Fruit fly (Drosophila melanogaster): ENCODE results near the gene Taf2.
A peak's percentile ranks its signal among the peaks of the same experiment; 100 is the strongest.

Gene Taf2

DNA sequence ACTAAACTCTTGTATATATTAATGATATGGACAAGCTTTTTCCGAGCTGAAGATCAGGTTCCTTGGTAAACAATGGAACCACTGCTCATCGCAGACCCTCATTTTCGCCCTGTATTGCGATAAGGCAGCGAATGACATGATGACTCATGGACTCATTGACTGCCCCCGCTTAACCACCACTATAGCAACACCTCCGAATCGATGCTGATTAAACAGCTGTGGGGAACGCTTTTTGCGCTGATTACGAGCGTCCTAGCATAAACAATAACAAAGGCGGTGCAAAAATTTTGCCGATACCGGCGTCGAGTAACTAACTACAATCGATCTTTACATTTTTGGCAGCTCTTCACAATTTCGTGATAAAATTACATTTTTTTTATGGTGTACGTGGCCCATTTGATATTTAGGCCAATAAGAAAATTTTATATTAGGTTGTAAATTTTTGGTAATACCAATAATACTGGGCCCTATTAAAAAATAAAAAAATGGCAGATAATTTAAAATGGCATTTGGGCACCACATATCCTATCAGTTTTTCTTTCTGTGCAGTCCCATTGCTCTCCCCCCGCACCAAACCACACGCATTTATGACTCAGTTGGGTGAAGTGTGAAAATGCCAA lies 8.8 kb upstream of the Taf2 start (continued):
- TF ChIP-seq Ets96B (tag; optimal IDR thresholded peaks at IDR 0.05): peak; percentile 30
- peak; percentile 34 for TF ChIP-seq CG8632 (GFP tag; optimal IDR thresholded peaks at IDR 0.05)
- peak; percentile 48 for TF ChIP-seq Hr39 (GFP tag; optimal IDR thresholded peaks at IDR 0.05)
- TF ChIP-seq CG10669 (GFP tag; optimal IDR thresholded peaks at IDR 0.05): peak; percentile 31
- peak; percentile 57 for TF ChIP-seq Eip75B (GFP tag; optimal IDR thresholded peaks at IDR 0.05)
- TF ChIP-seq pdm3 (GFP tag; optimal IDR thresholded peaks at IDR 0.05): peak; percentile 51
- peak; percentile 53 for TF ChIP-seq OdsH (GFP tag; optimal IDR thresholded peaks at IDR 0.05)
- TF ChIP-seq CG7368 (GFP tag; optimal IDR thresholded peaks at IDR 0.05): no peak
- TF ChIP-seq spab (GFP tag; optimal IDR thresholded peaks at IDR 0.05): peak; percentile 0
- TF ChIP-seq CG6792 (GFP tag; optimal IDR thresholded peaks at IDR 0.05): peak; percentile 36
- TF ChIP-seq CG15336 (GFP tag; IDR thresholded peaks at IDR 0.05): no peak
- no peak for TF ChIP-seq dsx (GFP tag; optimal IDR thresholded peaks at IDR 0.05; ENCODE audit: poor library complexity, severe bottlenecking)
- no peak for TF ChIP-seq fd85E (GFP tag; optimal IDR thresholded peaks at IDR 0.05)
- no peak for TF ChIP-seq CG3032 (tag; optimal IDR thresholded peaks at IDR 0.05)
- no peak for TF ChIP-seq CG8319 (GFP tag; optimal IDR thresholded peaks at IDR 0.05)
- TF ChIP-seq CG3919 (GFP tag; optimal IDR thresholded peaks at IDR 0.05): peak; percentile 60
- TF ChIP-seq CG10631 (GFP tag; optimal IDR thresholded peaks at IDR 0.05): peak; percentile 40
- TF ChIP-seq cyc (GFP tag; optimal IDR thresholded peaks at IDR 0.05): peak; percentile 20
- peak; percentile 41 for TF ChIP-seq Smox (GFP tag; optimal IDR thresholded peaks at IDR 0.05)
- no peak for TF ChIP-seq Lpt (GFP tag; optimal IDR thresholded peaks at IDR 0.05)
- no peak for TF ChIP-seq CG1621 (tag; optimal IDR thresholded peaks at IDR 0.05)
- TF ChIP-seq CG6808 (GFP tag; optimal IDR thresholded peaks at IDR 0.05): no peak
- peak; percentile 54 for TF ChIP-seq CG32006 (GFP tag; optimal IDR thresholded peaks at IDR 0.05)
- no peak for TF ChIP-seq CG11294 (GFP tag; IDR thresholded peaks at IDR 0.05)
- TF ChIP-seq esn (GFP tag; optimal IDR thresholded peaks at IDR 0.05): peak; percentile 61
- TF ChIP-seq ss (GFP tag; optimal IDR thresholded peaks at IDR 0.05): no peak
- peak; percentile 51 for TF ChIP-seq acj6 (GFP tag; optimal IDR thresholded peaks at IDR 0.05)
- no peak for TF ChIP-seq salr (GFP tag; optimal IDR thresholded peaks at IDR 0.05)
- peak; percentile 46 for TF ChIP-seq Sox102F (GFP tag; optimal IDR thresholded peaks at IDR 0.05)
- TF ChIP-seq Hr38 (GFP tag; optimal IDR thresholded peaks at IDR 0.05): no peak

DNA sequence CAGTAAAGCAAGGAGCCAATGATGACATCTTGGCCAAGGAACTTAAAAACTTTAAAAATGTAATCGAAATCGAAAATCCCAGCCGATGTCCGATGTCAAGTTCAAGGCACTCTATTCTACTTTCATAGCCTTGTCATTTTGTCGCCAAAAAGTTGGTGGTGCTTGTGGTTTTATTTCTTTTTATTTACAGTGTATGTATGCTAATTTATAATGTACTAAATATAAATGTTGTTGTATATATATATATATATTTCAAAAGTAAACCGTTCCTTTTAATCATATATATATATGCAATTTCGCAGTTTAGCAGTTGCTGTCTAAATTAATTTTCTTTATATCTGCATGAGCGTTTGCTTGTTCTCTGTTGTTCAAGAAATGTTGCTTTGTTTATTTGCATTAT lies 6.2 kb upstream of the Taf2 start, which contains the start of the genes CG6709 and Hez:
Gene CG6709 (minus strand): TSS at position 101 of the 400 bp plus-strand sequence.
Gene Hez (minus strand): TSS at position 101 of the 400 bp plus-strand sequence.
- TF ChIP-seq Hr38 (GFP tag; optimal IDR thresholded peaks at IDR 0.05) (no peak), CG15336 (GFP tag; IDR thresholded peaks at IDR 0.05) (no peak), pdm3 (GFP tag; optimal IDR thresholded peaks at IDR 0.05) (no peak), Hr39 (GFP tag; optimal IDR thresholded peaks at IDR 0.05) (no peak), Sox15 (GFP tag; optimal IDR thresholded peaks at IDR 0.05) (no peak), CG6792 (GFP tag; optimal IDR thresholded peaks at IDR 0.05) (no peak), fd59A (GFP tag; optimal IDR thresholded peaks at IDR 0.05) (no peak), CG10631 (GFP tag; optimal IDR thresholded peaks at IDR 0.05) (no peak), Blimp-1 (GFP tag; optimal IDR thresholded peaks at IDR 0.05) (no peak), salr (GFP tag; optimal IDR thresholded peaks at IDR 0.05) (no peak), Eip78C (GFP tag) (no peak), vri (GFP tag; optimal IDR thresholded peaks at IDR 0.05) (no peak), Sox102F (GFP tag; optimal IDR thresholded peaks at IDR 0.05) (no peak), Eip75B (GFP tag; optimal IDR thresholded peaks at IDR 0.05) (no peak), fkh (GFP tag; optimal IDR thresholded peaks at IDR 0.05) (no peak), OdsH (GFP tag; optimal IDR thresholded peaks at IDR 0.05) (no peak), ss (GFP tag; optimal IDR thresholded peaks at IDR 0.05) (no peak)

DNA sequence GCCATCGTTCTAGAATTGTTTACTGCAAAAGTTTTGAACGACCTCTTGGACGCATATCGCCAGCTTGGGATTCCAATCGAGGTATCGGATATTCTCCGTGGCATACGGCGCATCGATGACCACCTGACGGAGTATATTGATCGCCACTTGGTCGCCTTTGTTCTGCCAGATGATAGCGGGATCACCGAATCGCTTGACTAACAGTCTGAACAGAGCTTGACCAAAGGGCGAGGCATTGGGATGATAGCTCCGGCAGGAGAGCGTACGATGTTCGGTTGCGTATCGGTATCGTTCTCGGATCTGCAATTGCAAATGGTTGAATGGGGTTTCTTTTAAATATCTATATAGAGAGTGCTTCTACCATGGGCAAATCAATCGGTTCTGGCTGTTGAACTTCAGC lies 5.5 kb upstream of the Taf2 start:
- TF ChIP-seq CG16779 (tag; optimal IDR thresholded peaks at IDR 0.05) (no peak), svp (GFP tag) (peak; percentile 92), CG6792 (GFP tag; optimal IDR thresholded peaks at IDR 0.05) (no peak), achi (GFP tag; optimal IDR thresholded peaks at IDR 0.05) (no peak)
